Worm (Caenorhabditis elegans) whole organism, early embryonic: ENCODE data around the gene ptr-14.

Experiments
- ama-1 ChIP-seq: fragments of 150-350 bp; optimal IDR thresholded peaks from 2 replicates; lab custom pipeline; 2014
- ceh-13 ChIP-seq: fragments of 200-800 bp; sonication (Bioruptor generic); optimal IDR thresholded peaks from 2 replicates; lab custom pipeline; 2018; ENCODE audit warnings: mild to moderate bottlenecking, missing genetic modification characterization, missing compliant biosample characterization
- flt-1 ChIP-seq: fragments of 200-800 bp; sonication (Bioruptor generic); IDR thresholded peaks from 2 replicates; pipeline ENCODE4 v1.3.6; 2022; ENCODE audit warnings: missing genetic modification characterization, missing compliant biosample characterization
- hmg-4 ChIP-seq: fragments of 200-800 bp; sonication (Bioruptor generic); optimal IDR thresholded peaks from 2 replicates; lab custom pipeline; 2018; ENCODE audit warnings: mild to moderate bottlenecking, missing genetic modification characterization, missing compliant biosample characterization
- hnd-1 ChIP-seq: sonication (generic microtip); optimal IDR thresholded peaks from 2 replicates; lab custom pipeline; 2016; ENCODE audit warnings: missing genetic modification characterization, missing compliant biosample characterization
- pes-1 ChIP-seq: fragments of 200-800 bp; sonication (Bioruptor generic); IDR thresholded peaks from 2 replicates; pipeline ENCODE4 v1.3.6; 2022; ENCODE audit warnings: missing genetic modification reagents, missing genetic modification characterization, missing compliant biosample characterization
- scrt-1 ChIP-seq: fragments of 200-800 bp; sonication (Bioruptor generic); IDR thresholded peaks from 2 replicates; pipeline ENCODE4 v1.3.6; 2022; ENCODE audit warnings: missing genetic modification characterization, missing compliant biosample characterization

ce11 chrIV:10574471-10574870 is 40.8 kb upstream of the ptr-14 start:
- TF ChIP-seq ama-1, result no peak
- TF ChIP-seq pes-1 (GFP tag; lab: Robert Waterston, UW), result no peak
- no peak for TF ChIP-seq hnd-1
- TF ChIP-seq ceh-13 (GFP tag; lab: Kevin White, UChicago), result no peak
- TF ChIP-seq hmg-4 (GFP tag; lab: Kevin White, UChicago), result no peak
- no peak for TF ChIP-seq flt-1 (GFP tag; lab: Robert Waterston, UW)
- no peak for TF ChIP-seq scrt-1 (GFP tag; lab: Robert Waterston, UW)
